Worm (Caenorhabditis elegans): ENCODE measurements around the gene srz-63.

Gene srz-63

ce11 chrII:1239433-1240020 lies 38.9 kb upstream of the srz-63 start:
- TF ChIP-seq gmeb-1 (tag; optimal IDR thresholded peaks at IDR 0.05) = no peak
- peak in 1 of 2 experiments; percentile 57 for TF ChIP-seq lsy-2 (tag; optimal IDR thresholded peaks at IDR 0.05)
- TF ChIP-seq ama-1 (optimal IDR thresholded peaks at IDR 0.05) = no peak
- peak; percentile 52 for TF ChIP-seq nhr-21 (tag; optimal IDR thresholded peaks at IDR 0.05)
- peak; percentile 63 for TF ChIP-seq sma-9 (GFP tag; optimal IDR thresholded peaks at IDR 0.05)
- no peak for TF ChIP-seq sma-9 (tag; optimal IDR thresholded peaks at IDR 0.05)
- peak; percentile 18 for TF ChIP-seq sma-3 (GFP tag; optimal IDR thresholded peaks at IDR 0.05)
- peak; percentile 88 for TF ChIP-seq F13H6.1 (tag; optimal IDR thresholded peaks at IDR 0.05)
- no peak for TF ChIP-seq aly-2 (tag; optimal IDR thresholded peaks at IDR 0.05)
- peak; percentile 51 for TF ChIP-seq nhr-11 (tag; optimal IDR thresholded peaks at IDR 0.05)
- no peak for TF ChIP-seq unc-39 (tag; optimal IDR thresholded peaks at IDR 0.05)
- TF ChIP-seq mab-5 (tag; optimal IDR thresholded peaks at IDR 0.05) = no peak
- no peak for TF ChIP-seq snpc-4 (tag; optimal IDR thresholded peaks at IDR 0.05)
- no peak for TF ChIP-seq ztf-11 (tag; optimal IDR thresholded peaks at IDR 0.05)
- peak; percentile 50 for TF ChIP-seq fos-1 (tag; optimal IDR thresholded peaks at IDR 0.05)
- TF ChIP-seq egl-27 (tag; optimal IDR thresholded peaks at IDR 0.05) = peak; percentile 37
- no peak for TF ChIP-seq ZK546.5 (tag; optimal IDR thresholded peaks at IDR 0.05)
- TF ChIP-seq zag-1 (tag; optimal IDR thresholded peaks at IDR 0.05) = peak; percentile 62
- TF ChIP-seq mdl-1 (tag; optimal IDR thresholded peaks at IDR 0.05) = peak; percentile 19 to 31
- no peak for TF ChIP-seq nhr-12 (tag; optimal IDR thresholded peaks at IDR 0.05)
- TF ChIP-seq nhr-6 (tag; optimal IDR thresholded peaks at IDR 0.05) = no peak

DNA sequence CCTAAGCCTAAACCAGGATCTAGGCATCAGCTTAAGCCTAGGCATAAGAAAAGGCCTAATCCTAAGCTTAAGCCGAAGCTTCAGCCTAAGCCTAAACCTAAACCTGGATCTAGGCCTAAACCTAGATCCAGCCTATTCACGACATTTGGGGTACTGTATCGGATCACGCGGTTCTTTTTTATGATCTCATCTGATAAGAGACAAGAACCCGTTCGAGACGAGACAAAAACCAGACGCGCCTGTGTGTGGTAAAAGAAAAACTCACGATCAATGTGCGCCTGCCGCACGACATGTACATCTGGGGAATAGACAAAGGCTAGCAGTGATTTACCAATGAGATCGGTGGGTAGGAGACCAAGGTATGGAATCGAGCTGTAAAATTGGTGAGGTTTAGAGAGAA lies 38.0 kb upstream of the srz-63 start:
- TF ChIP-seq egl-27 (tag; optimal IDR thresholded peaks at IDR 0.05) = no peak
- TF ChIP-seq nhr-25 (tag; optimal IDR thresholded peaks at IDR 0.05) = peak; percentile 19
- TF ChIP-seq lsy-2 (tag; optimal IDR thresholded peaks at IDR 0.05) = peak in 1 of 2 experiments; percentile 52
- TF ChIP-seq sem-4 (tag; optimal IDR thresholded peaks at IDR 0.05) = peak; percentile 31
- TF ChIP-seq elt-1 (tag; optimal IDR thresholded peaks at IDR 0.05) = peak; percentile 39
- no peak for TF ChIP-seq unc-62 (GFP tag; optimal IDR thresholded peaks at IDR 0.05)
- peak; percentile 12 for TF ChIP-seq blmp-1 (tag; optimal IDR thresholded peaks at IDR 0.05; ENCODE audit: insufficient read depth)
- TF ChIP-seq lin-39 (tag; optimal IDR thresholded peaks at IDR 0.05) = no peak
- TF ChIP-seq nhr-21 (tag; optimal IDR thresholded peaks at IDR 0.05) = peak; percentile 34
- no peak for TF ChIP-seq sma-9 (GFP tag; optimal IDR thresholded peaks at IDR 0.05)
- TF ChIP-seq sma-9 (tag; optimal IDR thresholded peaks at IDR 0.05) = no peak

- TF ChIP-seq mab-5 (tag; optimal IDR thresholded peaks at IDR 0.05) (no peak), C34F6.9 (tag; optimal IDR thresholded peaks at IDR 0.05) (no peak), blmp-1 (tag; optimal IDR thresholded peaks at IDR 0.05; ENCODE audit: insufficient read depth) (peak; percentile 89)
Measured at ce11 chrII:1241176-1241730, 37.2 kb upstream of the srz-63 start.

DNA sequence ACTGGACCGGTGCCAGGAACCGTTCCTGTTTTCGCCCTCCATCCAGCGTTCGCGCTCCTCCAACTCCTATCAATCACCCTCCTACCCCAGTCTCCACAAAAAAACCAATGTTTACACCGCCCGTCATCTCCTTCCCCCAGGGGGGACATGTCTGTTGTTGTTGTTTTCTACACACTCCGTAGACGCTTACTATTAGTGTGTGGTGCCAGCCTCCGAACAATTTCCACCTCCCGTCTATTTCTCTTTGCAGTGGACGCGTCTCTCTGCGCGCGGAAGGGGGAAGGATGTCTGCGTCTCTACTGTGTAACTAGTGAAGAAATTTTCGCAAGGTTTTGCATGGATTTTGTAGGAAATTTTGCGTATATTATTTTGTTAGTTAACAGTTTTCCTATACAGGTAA lies 36.0 kb upstream of the srz-63 start:
- TF ChIP-seq skn-1 (tag; optimal IDR thresholded peaks at IDR 0.05) (no peak), fos-1 (tag; optimal IDR thresholded peaks at IDR 0.05) (peak; percentile 1), mab-5 (tag; optimal IDR thresholded peaks at IDR 0.05) (peak; percentile 14), sma-9 (GFP tag; optimal IDR thresholded peaks at IDR 0.05) (peak; percentile 53), sma-9 (tag; optimal IDR thresholded peaks at IDR 0.05) (no peak), unc-55 (GFP tag; optimal IDR thresholded peaks at IDR 0.05) (peak; percentile 71), elt-1 (tag; optimal IDR thresholded peaks at IDR 0.05) (no peak), lin-13 (GFP tag; optimal IDR thresholded peaks at IDR 0.05) (no peak), zag-1 (tag; optimal IDR thresholded peaks at IDR 0.05) (no peak), F13H6.1 (tag; optimal IDR thresholded peaks at IDR 0.05) (peak; percentile 78), lsy-2 (tag; optimal IDR thresholded peaks at IDR 0.05) (peak in 1 of 2 experiments; percentile 58), dmd-4 (tag; optimal IDR thresholded peaks at IDR 0.05) (no peak)

- TF ChIP-seq ztf-4 (tag; optimal IDR thresholded peaks at IDR 0.05) (no peak), sma-9 (GFP tag; optimal IDR thresholded peaks at IDR 0.05) (no peak), sma-9 (tag; optimal IDR thresholded peaks at IDR 0.05) (no peak), F13H6.1 (tag; optimal IDR thresholded peaks at IDR 0.05) (no peak), elt-3 (tag; optimal IDR thresholded peaks at IDR 0.05) (no peak), ceh-16 (tag; optimal IDR thresholded peaks at IDR 0.05) (no peak), lin-13 (GFP tag; optimal IDR thresholded peaks at IDR 0.05) (no peak), lsy-2 (tag; optimal IDR thresholded peaks at IDR 0.05) (peak in 1 of 2 experiments; percentile 3), nhr-6 (tag; optimal IDR thresholded peaks at IDR 0.05) (no peak), unc-55 (GFP tag; optimal IDR thresholded peaks at IDR 0.05) (peak; percentile 49), fos-1 (tag; optimal IDR thresholded peaks at IDR 0.05) (no peak), unc-39 (tag; optimal IDR thresholded peaks at IDR 0.05) (no peak), ZK546.5 (tag; optimal IDR thresholded peaks at IDR 0.05) (no peak), mab-5 (tag; optimal IDR thresholded peaks at IDR 0.05) (no peak), R02D3.7 (tag; optimal IDR thresholded peaks at IDR 0.05) (no peak), peb-1 (tag; optimal IDR thresholded peaks at IDR 0.05) (no peak), blmp-1 (tag; optimal IDR thresholded peaks at IDR 0.05; ENCODE audit: insufficient read depth) (peak; percentile 46), mdl-1 (tag; optimal IDR thresholded peaks at IDR 0.05) (no peak), ztf-1 (GFP tag; conservative IDR thresholded peaks at IDR 0.05) (no peak), dmd-4 (tag; optimal IDR thresholded peaks at IDR 0.05) (no peak), nhr-237 (tag; optimal IDR thresholded peaks at IDR 0.05) (no peak), lin-39 (tag; optimal IDR thresholded peaks at IDR 0.05) (no peak), elt-1 (tag; optimal IDR thresholded peaks at IDR 0.05) (no peak), skn-1 (tag; optimal IDR thresholded peaks at IDR 0.05) (no peak), egl-27 (tag; optimal IDR thresholded peaks at IDR 0.05) (no peak), nhr-21 (tag; optimal IDR thresholded peaks at IDR 0.05) (peak; percentile 56), sma-3 (GFP tag; optimal IDR thresholded peaks at IDR 0.05) (no peak), alr-1 (tag; optimal IDR thresholded peaks at IDR 0.05) (no peak)
Measured at ce11 chrII:1244420-1244959, 34.0 kb upstream of the srz-63 start.

Measured in whole organism, L2 larva.